Worm (Caenorhabditis elegans): ENCODE measurements around the gene ZK688.10.

DNA sequence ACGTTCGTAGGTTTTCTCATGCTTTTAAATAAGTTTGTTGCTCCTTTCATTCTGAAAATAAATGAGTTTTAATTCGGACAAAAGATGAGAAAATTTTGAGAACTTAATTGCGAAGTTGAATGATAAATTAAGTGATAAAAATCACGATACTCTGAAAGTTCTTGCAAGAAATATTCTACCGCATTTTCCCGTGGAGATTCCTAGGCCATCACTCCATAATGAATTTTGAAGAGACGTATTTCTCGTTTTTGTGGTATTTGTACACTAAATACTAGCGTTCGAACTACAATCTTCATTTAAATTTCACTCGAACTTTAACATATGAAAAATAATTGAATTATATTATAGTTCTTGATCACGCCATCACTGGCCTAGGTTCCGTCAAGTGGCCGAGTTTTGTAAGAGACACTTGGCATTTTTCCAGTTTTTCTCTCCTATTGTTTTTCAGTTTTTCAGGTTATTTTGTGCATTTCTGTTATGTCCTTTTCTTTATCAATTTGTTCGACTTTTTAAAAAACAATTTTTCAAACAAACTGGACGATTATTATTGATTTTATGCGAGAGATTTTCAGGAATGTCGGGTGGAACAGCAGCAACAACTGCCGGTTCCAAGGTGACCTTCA lies 38.3 kb downstream of the ZK688.10 start, which contains the start of the genes coq-5 and ufm-1:
- TF ChIP-seq ces-1 (GFP tag; optimal IDR thresholded peaks at IDR 0.05) (peak; percentile 10), nhr-12 (tag; optimal IDR thresholded peaks at IDR 0.05) (no peak), mep-1 (tag; optimal IDR thresholded peaks at IDR 0.05) (no peak), M03D4.4 (tag; optimal IDR thresholded peaks at IDR 0.05) (no peak), snpc-4 (tag; optimal IDR thresholded peaks at IDR 0.05) (no peak), ceh-43 (GFP tag; optimal IDR thresholded peaks at IDR 0.05) (no peak), elt-1 (tag; optimal IDR thresholded peaks at IDR 0.05; ENCODE audit: borderline replicate concordance, insufficient read depth) (no peak)
